Worm (Caenorhabditis elegans) whole organism, L4 larva: Measurements from ENCODE around the gene F56A11.5.
A peak's percentile ranks its signal among the peaks of the same experiment; 100 is the strongest.

Source experiments
- daf-12 ChIP-seq: fragments of 150-350 bp; optimal IDR thresholded peaks from 2 replicates; lab custom pipeline; 2014; ENCODE audit warnings: missing biosample characterization, missing genetic modification reagents, missing genetic modification characterization
- mdl-1 ChIP-seq, 2 experiments: fragments of 150-350 bp in 1 of 2; sonication (generic microtip) in 1 of 2; optimal IDR thresholded peaks; 2 replicates each; lab custom pipeline; 2014 to 2017; ENCODE audit warnings: missing biosample characterization in 2 of 2, missing genetic modification characterization in 2 of 2
- pha-4 ChIP-seq, 2 experiments: fragments of 150-350 bp in 1 of 2; fragments of 200-800 bp in 1 of 2; sonication (Bioruptor generic) in 1 of 2; IDR thresholded peaks in 1 of 2; optimal IDR thresholded peaks in 1 of 2; 2 replicates each; pipeline versions ENCODE4 v1.3.6 to Lab custom; 2014 to 2022; ENCODE audit warnings: missing genetic modification characterization in 2 of 2, missing genetic modification reagents in 2 of 2, missing biosample characterization in 1 of 2, missing compliant biosample characterization in 1 of 2
- php-3 ChIP-seq: fragments of 200-800 bp; sonication (Bioruptor generic); IDR thresholded peaks from 2 replicates; pipeline ENCODE4 v1.3.6; 2022; ENCODE audit warnings: missing genetic modification reagents, missing genetic modification characterization, missing compliant biosample characterization
- rbr-2 ChIP-seq: sonication (generic microtip); optimal IDR thresholded peaks from 2 replicates; lab custom pipeline; 2016; ENCODE audit warnings: missing genotype, missing genetic modification characterization, missing compliant biosample characterization
- vab-7 ChIP-seq: fragments of 200-800 bp; sonication (Bioruptor generic); IDR thresholded peaks from 2 replicates; pipeline ENCODE4 v1.3.6; 2022; ENCODE audit warnings: missing genetic modification reagents, missing genetic modification characterization, missing compliant biosample characterization

DNA sequence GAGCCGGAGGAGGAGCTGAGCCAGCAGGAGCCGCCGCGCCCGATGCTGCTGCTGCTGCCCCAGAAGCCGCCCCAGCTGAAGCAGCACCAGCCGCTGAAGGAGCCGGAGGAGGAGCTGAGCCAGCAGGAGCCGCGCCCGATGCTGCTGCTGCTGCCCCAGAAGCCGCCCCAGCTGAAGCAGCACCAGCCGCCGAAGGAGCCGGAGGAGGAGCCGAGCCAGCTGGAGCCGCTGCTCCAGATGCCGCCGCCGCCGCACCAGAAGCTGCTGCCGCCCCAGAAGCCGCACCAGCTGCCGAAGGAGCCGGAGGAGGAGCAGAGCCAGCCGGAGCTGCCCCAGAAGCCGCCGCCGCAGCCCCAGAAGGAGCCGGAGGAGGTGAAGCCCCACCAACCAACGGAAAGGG lies 34.8 kb upstream of the F56A11.5 start:
- TF ChIP-seq php-3 (GFP tag; lab: Robert Waterston, UW) (no peak), rbr-2 (no peak), vab-7 (no peak), daf-12 (tag; lab: Kevin White, UChicago) (no peak), mdl-1 (tag; optimal IDR thresholded peaks at IDR 0.05; lab: Kevin White, UChicago) (no peak), pha-4 (GFP tag; IDR thresholded peaks at IDR 0.05; lab: Robert Waterston, UW) (peak; percentile 99; the same call in 1 of the 2 replicates), pha-4 (tag; optimal IDR thresholded peaks at IDR 0.05; lab: Kevin White, UChicago) (no peak)
